Worm (Caenorhabditis elegans) whole organism, L3 larva: ENCODE results near the gene F26F4.8.

ENCODE experiments used
- R02D3.7 ChIP-seq: fragments of 150-350 bp; optimal IDR thresholded peaks from 2 replicates; lab custom pipeline; 2014; ENCODE audit warnings: missing biosample characterization, missing genetic modification characterization
- ZK546.5 ChIP-seq: sonication (generic microtip); optimal IDR thresholded peaks from 2 replicates; lab custom pipeline; 2017; ENCODE audit warnings: missing biosample characterization, missing genetic modification characterization
- aly-2 ChIP-seq: fragments of 150-350 bp; optimal IDR thresholded peaks from 2 replicates; lab custom pipeline; 2014; ENCODE audit warnings: missing biosample characterization, missing genetic modification characterization
- ama-1 ChIP-seq: fragments of 150-350 bp; optimal IDR thresholded peaks from 2 replicates; lab custom pipeline; 2018
- ceh-16 ChIP-seq: sonication (generic microtip); optimal IDR thresholded peaks from 2 replicates; lab custom pipeline; 2017; ENCODE audit warnings: missing biosample characterization, missing genetic modification characterization
- ceh-28 ChIP-seq: fragments of 150-350 bp; optimal IDR thresholded peaks from 2 replicates; lab custom pipeline; 2014; ENCODE audit warnings: missing biosample characterization, missing genetic modification reagents, missing genetic modification characterization
- ceh-82 ChIP-seq: fragments of 150-350 bp; optimal IDR thresholded peaks from 2 replicates; lab custom pipeline; 2014; ENCODE audit warnings: missing biosample characterization, missing genetic modification characterization
- daf-12 ChIP-seq: fragments of 150-350 bp; optimal IDR thresholded peaks from 2 replicates; lab custom pipeline; 2014; ENCODE audit warnings: missing biosample characterization, missing genetic modification reagents, missing genetic modification characterization
- egl-27 ChIP-seq: sonication (generic microtip); optimal IDR thresholded peaks from 4 replicates; lab custom pipeline; 2017; ENCODE audit warnings: missing biosample characterization, missing genetic modification reagents, missing genetic modification characterization
- egl-5 ChIP-seq: fragments of 150-350 bp; optimal IDR thresholded peaks from 2 replicates; lab custom pipeline; 2017; ENCODE audit warnings: missing biosample characterization, missing genetic modification reagents, missing genetic modification characterization, inconsistent platforms
- elt-1 ChIP-seq: fragments of 150-350 bp; optimal IDR thresholded peaks from 2 replicates; lab custom pipeline; 2014; ENCODE audit warnings: missing biosample characterization, missing genetic modification characterization
- elt-2 ChIP-seq: sonication (generic microtip); optimal IDR thresholded peaks from 2 replicates; lab custom pipeline; 2016; ENCODE audit warnings: missing genetic modification reagents, mild to moderate bottlenecking, missing genetic modification characterization, missing compliant biosample characterization
- elt-3 ChIP-seq, 3 experiments: fragments of 150-350 bp in 1 of 3; sonication (generic microtip) in 2 of 3; optimal IDR thresholded peaks; 2 replicates in 2 of 3; 4 replicates in 1 of 3; lab custom pipeline; 2014 to 2017; ENCODE audit warnings: missing biosample characterization in 3 of 3, missing genetic modification characterization in 3 of 3
- fkh-10 ChIP-seq: sonication (generic microtip); optimal IDR thresholded peaks from 2 replicates; lab custom pipeline; 2017; ENCODE audit warnings: missing biosample characterization, missing genetic modification reagents, missing genetic modification characterization
- fos-1 ChIP-seq: fragments of 150-350 bp; optimal IDR thresholded peaks from 2 replicates; lab custom pipeline; 2014; ENCODE audit warnings: missing biosample characterization, missing genetic modification characterization
- hmg-11 ChIP-seq: sonication (generic microtip); optimal IDR thresholded peaks from 2 replicates; lab custom pipeline; 2016; ENCODE audit warnings: missing genetic modification characterization, missing compliant biosample characterization
- jun-1 ChIP-seq: fragments of 150-350 bp; optimal IDR thresholded peaks from 2 replicates; lab custom pipeline; 2014; ENCODE audit warnings: missing biosample characterization, missing genetic modification reagents, missing genetic modification characterization
- lin-15B ChIP-seq: fragments of 150-350 bp; optimal IDR thresholded peaks from 2 replicates; lab custom pipeline; 2014; ENCODE audit warnings: missing biosample characterization, missing genetic modification characterization
- lin-39 ChIP-seq: fragments of 150-350 bp; optimal IDR thresholded peaks from 2 replicates; lab custom pipeline; 2018; ENCODE audit warnings: missing biosample characterization, missing genetic modification reagents, missing genetic modification characterization
- lsy-12 ChIP-seq: sonication (generic microtip); optimal IDR thresholded peaks from 2 replicates; lab custom pipeline; 2016; ENCODE audit warnings: mild to moderate bottlenecking, missing genetic modification characterization, missing compliant biosample characterization
- mdl-1 ChIP-seq: fragments of 150-350 bp; optimal IDR thresholded peaks from 2 replicates; lab custom pipeline; 2014; ENCODE audit warnings: missing biosample characterization, missing genetic modification characterization
- mml-1 ChIP-seq: fragments of 150-350 bp; sonication (generic microtip); optimal IDR thresholded peaks from 3 replicates; lab custom pipeline; 2014; ENCODE audit warnings: missing biosample characterization, missing genetic modification characterization
- nhr-11 ChIP-seq: fragments of 150-350 bp; optimal IDR thresholded peaks from 2 replicates; lab custom pipeline; 2014; ENCODE audit warnings: missing biosample characterization, missing genetic modification characterization
- nhr-12 ChIP-seq: fragments of 150-350 bp; optimal IDR thresholded peaks from 2 replicates; lab custom pipeline; 2014; ENCODE audit warnings: missing biosample characterization, missing genetic modification characterization
- nhr-237 ChIP-seq: fragments of 150-350 bp; optimal IDR thresholded peaks from 2 replicates; lab custom pipeline; 2014; ENCODE audit warnings: missing biosample characterization, missing genetic modification characterization
- nhr-25 ChIP-seq: sonication (generic microtip); optimal IDR thresholded peaks from 2 replicates; lab custom pipeline; 2017; ENCODE audit warnings: missing biosample characterization, missing genetic modification characterization
- nhr-28 ChIP-seq: fragments of 150-350 bp; optimal IDR thresholded peaks from 2 replicates; lab custom pipeline; 2014; ENCODE audit warnings: missing biosample characterization, missing genetic modification characterization
- nhr-67 ChIP-seq: fragments of 150-350 bp; optimal IDR thresholded peaks from 2 replicates; lab custom pipeline; 2014; ENCODE audit warnings: missing biosample characterization, missing genetic modification characterization
- nhr-76 ChIP-seq: fragments of 150-350 bp; sonication (generic microtip); optimal IDR thresholded peaks from 5 replicates; lab custom pipeline; 2014; ENCODE audit warnings: missing biosample characterization, missing genetic modification characterization
- nhr-77 ChIP-seq: fragments of 150-350 bp; optimal IDR thresholded peaks from 2 replicates; lab custom pipeline; 2014; ENCODE audit warnings: missing biosample characterization, missing genetic modification characterization
- pha-4 ChIP-seq: fragments of 150-350 bp; optimal IDR thresholded peaks from 2 replicates; lab custom pipeline; 2014; ENCODE audit warnings: missing biosample characterization, missing genetic modification reagents, missing genetic modification characterization
- pqm-1 ChIP-seq: fragments of 150-350 bp; optimal IDR thresholded peaks from 2 replicates; lab custom pipeline; 2017; ENCODE audit warnings: missing biosample characterization, missing genetic modification characterization, inconsistent platforms
- skn-1 ChIP-seq: fragments of 150-350 bp; optimal IDR thresholded peaks from 2 replicates; lab custom pipeline; 2014; ENCODE audit warnings: missing biosample characterization, missing genetic modification characterization
- snpc-4 ChIP-seq: fragments of 150-350 bp; optimal IDR thresholded peaks from 2 replicates; lab custom pipeline; 2014; ENCODE audit warnings: missing biosample characterization, missing genetic modification characterization
- tbx-2 ChIP-seq: sonication (generic microtip); optimal IDR thresholded peaks from 2 replicates; lab custom pipeline; 2016; ENCODE audit warnings: mild to moderate bottlenecking, missing genetic modification characterization, missing compliant biosample characterization
- unc-39 ChIP-seq: sonication (generic microtip); optimal IDR thresholded peaks from 4 replicates; lab custom pipeline; 2017; ENCODE audit warnings: missing biosample characterization, missing genetic modification characterization
- zag-1 ChIP-seq: fragments of 150-350 bp; optimal IDR thresholded peaks from 2 replicates; lab custom pipeline; 2014; ENCODE audit warnings: missing biosample characterization, missing genetic modification characterization
- ztf-4 ChIP-seq: fragments of 150-350 bp; optimal IDR thresholded peaks from 2 replicates; lab custom pipeline; 2014; ENCODE audit warnings: missing biosample characterization, missing genetic modification characterization

Gene F26F4.8

DNA sequence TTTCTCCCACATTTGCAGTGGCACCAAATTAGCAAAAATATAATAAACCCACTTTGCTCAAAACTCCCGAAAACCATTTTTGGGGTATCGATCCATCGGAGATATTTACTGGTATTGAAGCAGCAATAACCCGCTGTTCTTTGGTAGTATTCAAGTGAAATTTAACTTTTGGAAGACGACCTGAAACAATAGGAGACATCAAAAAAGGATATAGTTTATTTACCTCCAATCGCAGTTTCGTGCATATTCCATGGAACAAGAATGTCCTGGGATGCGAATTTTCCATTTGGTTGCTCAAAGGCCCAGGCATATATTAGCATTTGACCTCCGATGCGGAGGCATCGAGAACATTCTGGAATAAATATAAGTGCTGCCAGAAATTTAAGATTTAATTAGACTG lies 31.9 kb downstream of the F26F4.8 start:
- TF ChIP-seq ZK546.5 (tag; lab: Kevin White, UChicago) (no peak), nhr-237 (tag; lab: Kevin White, UChicago) (no peak), unc-39 (tag; lab: Kevin White, UChicago) (no peak), tbx-2 (tag; lab: Kevin White, UChicago) (no peak), elt-2 (tag; lab: Kevin White, UChicago) (no peak), pha-4 (no peak), nhr-25 (tag; lab: Kevin White, UChicago) (no peak), elt-1 (no peak), jun-1 (tag; lab: Kevin White, UChicago) (no peak), egl-27 (tag; lab: Kevin White, UChicago) (no peak), nhr-76 (no peak), nhr-67 (tag; lab: Kevin White, UChicago) (no peak), zag-1 (tag; lab: Kevin White, UChicago) (no peak), mml-1 (tag; lab: Kevin White, UChicago) (no peak), lin-15B (tag; lab: Kevin White, UChicago) (no peak), ceh-16 (tag; lab: Kevin White, UChicago) (no peak), lin-39 (no peak), lsy-12 (tag; lab: Kevin White, UChicago) (no peak), mdl-1 (tag; lab: Kevin White, UChicago) (no peak), nhr-12 (no peak)

DNA sequence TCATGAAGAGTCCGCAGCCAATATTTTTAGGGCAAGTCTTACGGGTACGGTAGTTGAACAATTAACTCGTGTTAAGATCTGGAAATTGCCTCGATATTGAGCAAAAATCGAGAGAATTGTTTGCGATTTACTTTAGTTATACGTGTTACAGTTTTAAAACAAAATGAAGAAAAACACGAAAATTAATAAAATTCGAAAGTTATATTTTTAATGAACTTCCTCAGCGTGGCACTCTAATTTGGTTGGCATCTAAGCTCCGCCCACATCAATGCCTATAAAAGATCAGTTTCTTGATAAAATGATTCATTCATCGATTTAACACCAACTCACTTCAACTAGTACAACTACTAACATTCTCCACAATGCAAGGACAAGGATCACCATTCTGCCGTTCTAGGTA lies 34.8 kb downstream of the F26F4.8 start, which contains the start of gene gipc-1:
TSS of gene gipc-1 (plus strand) at position 301 of the 400 bp plus-strand sequence.
- TF ChIP-seq nhr-11 (tag; lab: Kevin White, UChicago): no peak
- no peak for TF ChIP-seq ceh-28
- no peak for TF ChIP-seq fkh-10 (GFP tag; lab: Kevin White, UChicago)
- no peak for TF ChIP-seq hmg-11
- TF ChIP-seq elt-3 (tag; optimal IDR thresholded peaks at IDR 0.05; lab: Kevin White, UChicago): no peak
- TF ChIP-seq ama-1: no peak
- TF ChIP-seq, all 47 proteins: peak for 0

DNA sequence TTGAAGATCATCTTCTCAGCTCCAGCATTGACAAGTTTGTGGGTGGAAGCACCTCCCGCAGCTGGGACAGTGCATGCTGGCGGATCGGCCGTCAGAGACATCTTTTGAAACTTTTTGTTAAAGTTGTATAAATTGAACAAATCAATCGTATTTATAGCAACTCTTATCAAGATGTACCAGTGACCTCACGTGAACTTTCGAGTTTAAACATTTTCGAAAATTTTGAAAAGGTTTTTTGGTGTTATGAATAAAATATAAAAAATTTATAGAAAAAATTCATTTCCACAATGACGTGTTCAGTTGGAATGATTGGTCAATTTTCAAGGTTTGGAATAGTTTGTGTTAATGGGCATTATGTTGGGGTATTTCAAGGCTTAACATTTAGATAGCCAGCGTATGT lies 36.6 kb downstream of the F26F4.8 start, which contains the start of the genes msd-4 and C35D10.3:
TSS of gene msd-4 (minus strand) at position 101 of the 400 bp plus-strand sequence.
TSS of gene C35D10.3 (plus strand) at position 279 of the 400 bp plus-strand sequence.
- TF ChIP-seq mdl-1 (tag; lab: Kevin White, UChicago): no peak
- TF ChIP-seq aly-2 (tag; lab: Kevin White, UChicago): no peak
- no peak for TF ChIP-seq lsy-12 (tag; lab: Kevin White, UChicago)
- no peak for TF ChIP-seq fos-1 (tag; lab: Kevin White, UChicago)
- TF ChIP-seq egl-27 (tag; lab: Kevin White, UChicago): no peak
- TF ChIP-seq daf-12 (tag; lab: Kevin White, UChicago): no peak
- TF ChIP-seq jun-1 (tag; lab: Kevin White, UChicago): no peak
- no peak for TF ChIP-seq nhr-67 (tag; lab: Kevin White, UChicago)
- TF ChIP-seq skn-1 (tag; lab: Kevin White, UChicago): no peak
- TF ChIP-seq nhr-12: no peak
- TF ChIP-seq mml-1 (tag; lab: Kevin White, UChicago): no peak
- no peak for TF ChIP-seq snpc-4 (tag; lab: Kevin White, UChicago)
- no peak for TF ChIP-seq R02D3.7
- TF ChIP-seq tbx-2 (tag; lab: Kevin White, UChicago): no peak

DNA sequence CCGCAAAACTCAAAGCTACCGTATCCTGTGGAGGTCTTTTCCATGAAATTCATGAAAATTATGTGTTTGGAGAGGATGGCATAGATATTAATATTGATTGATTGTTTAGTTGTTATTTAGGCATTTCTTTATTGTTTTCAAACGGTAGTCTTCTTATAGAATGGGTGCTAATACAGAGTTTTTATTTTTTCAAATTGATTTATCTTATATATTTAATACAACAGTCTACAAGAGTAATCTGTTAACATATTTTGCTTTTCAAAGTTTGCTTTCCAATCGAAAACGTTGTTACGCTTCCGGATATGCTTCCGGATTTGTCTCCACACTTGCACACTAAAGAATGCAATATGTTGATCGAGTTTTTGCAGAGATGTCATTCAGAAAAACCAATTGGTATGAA lies 38.5 kb downstream of the F26F4.8 start, which contains the start of gene C35D10.17:
TSS of gene C35D10.17 (plus strand) at position 301 of the 400 bp plus-strand sequence.
- no peak for TF ChIP-seq tbx-2 (tag; lab: Kevin White, UChicago)
- no peak for TF ChIP-seq ztf-4 (tag; lab: Kevin White, UChicago)
- TF ChIP-seq, all 47 proteins: peak for 0

DNA sequence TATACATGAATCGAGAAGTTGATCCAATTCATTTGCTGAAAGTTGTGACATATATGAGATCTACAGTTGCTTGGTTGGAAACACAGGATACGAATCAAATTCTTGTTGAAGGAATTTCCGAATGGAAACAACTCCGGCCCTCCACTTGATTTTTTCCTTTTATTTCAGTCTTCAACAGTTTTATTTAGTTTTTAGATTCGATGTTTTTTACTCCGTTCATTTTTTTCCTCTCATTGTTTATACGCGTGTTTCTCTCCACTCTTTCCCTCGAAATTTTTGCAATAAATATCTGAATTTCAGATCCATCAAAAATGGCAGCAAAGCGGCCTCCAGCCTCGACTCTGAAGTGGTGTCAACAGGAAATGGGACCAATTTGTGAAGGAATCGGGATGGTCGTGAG lies 42.1 kb downstream of the F26F4.8 start, which contains the start of gene coq-8:
TSS of gene coq-8 (plus strand) at position 301 of the 400 bp plus-strand sequence.
- no peak for TF ChIP-seq zag-1 (tag; lab: Kevin White, UChicago)
- no peak for TF ChIP-seq pqm-1
- no peak for TF ChIP-seq nhr-67 (tag; lab: Kevin White, UChicago)
- TF ChIP-seq nhr-77: no peak
- TF ChIP-seq nhr-28 (tag; lab: Kevin White, UChicago): no peak
- no peak for TF ChIP-seq ceh-82 (tag; lab: Kevin White, UChicago)
- no peak for TF ChIP-seq skn-1 (tag; lab: Kevin White, UChicago)
- no peak for TF ChIP-seq egl-5 (tag; lab: Kevin White, UChicago)
- no peak for TF ChIP-seq ceh-28
- TF ChIP-seq fos-1 (tag; lab: Kevin White, UChicago): no peak
- no peak for TF ChIP-seq nhr-237 (tag; lab: Kevin White, UChicago)
